Worm (Caenorhabditis elegans) whole organism, L1 larva: ENCODE results near the gene ZK856.14.
A peak's percentile ranks its signal among the peaks of the same experiment; 100 is the strongest.

ENCODE experiments used
- C04F5.9 ChIP-seq: sonication (generic microtip); optimal IDR thresholded peaks from 2 replicates; lab custom pipeline; 2016; ENCODE audit warnings: missing genetic modification characterization, missing compliant biosample characterization
- C34B4.2 ChIP-seq: sonication (generic microtip); optimal IDR thresholded peaks from 2 replicates; lab custom pipeline; 2017; ENCODE audit warnings: mild to moderate bottlenecking, missing genetic modification characterization, missing compliant biosample characterization
- aha-1 ChIP-seq: fragments of 150-350 bp; optimal IDR thresholded peaks from 2 replicates; lab custom pipeline; 2014; ENCODE audit warnings: missing biosample characterization, missing genetic modification characterization
- alr-1 ChIP-seq: fragments of 200-800 bp; sonication (Bioruptor generic); optimal IDR thresholded peaks from 2 replicates; lab custom pipeline; 2018; ENCODE audit warnings: borderline replicate concordance, mild to moderate bottlenecking, missing genetic modification characterization, missing compliant biosample characterization
- aly-2 ChIP-seq: fragments of 150-350 bp; optimal IDR thresholded peaks from 2 replicates; lab custom pipeline; 2014; ENCODE audit warnings: missing biosample characterization, missing genetic modification characterization
- ceh-82 ChIP-seq, 3 experiments: fragments of 150-350 bp in 1 of 3; sonication (generic microtip) in 2 of 3; optimal IDR thresholded peaks; 2 replicates each; lab custom pipeline; 2014 to 2017; ENCODE audit warnings: missing biosample characterization in 3 of 3, missing genetic modification characterization in 3 of 3
- ceh-88 ChIP-seq: fragments of 200-800 bp; sonication (Bioruptor generic); IDR thresholded peaks from 2 replicates; pipeline ENCODE4 v1.3.6; 2022; ENCODE audit warnings: missing genetic modification characterization, missing compliant biosample characterization
- ces-1 ChIP-seq: fragments of 150-350 bp; optimal IDR thresholded peaks from 2 replicates; lab custom pipeline; 2014; ENCODE audit warnings: missing biosample characterization, missing genetic modification reagents, missing genetic modification characterization
- dsc-1 ChIP-seq: sonication (generic microtip); optimal IDR thresholded peaks from 2 replicates; lab custom pipeline; 2016; ENCODE audit warnings: mild to moderate bottlenecking, missing genetic modification characterization, missing compliant biosample characterization
- efl-3 ChIP-seq: fragments of 200-800 bp; sonication (Bioruptor generic); optimal IDR thresholded peaks from 2 replicates; lab custom pipeline; 2018; ENCODE audit warnings: mild to moderate bottlenecking, missing genetic modification characterization, missing compliant biosample characterization
- egl-13 ChIP-seq: sonication (generic microtip); optimal IDR thresholded peaks from 2 replicates; lab custom pipeline; 2016; ENCODE audit warnings: missing genotype, missing genetic modification reagents, missing genetic modification characterization, missing compliant biosample characterization
- fkh-10 ChIP-seq: sonication (generic microtip); optimal IDR thresholded peaks from 2 replicates; lab custom pipeline; 2017; ENCODE audit warnings: missing biosample characterization, missing genetic modification reagents, missing genetic modification characterization
- fkh-4 ChIP-seq: sonication (generic microtip); optimal IDR thresholded peaks from 2 replicates; lab custom pipeline; 2016; ENCODE audit warnings: missing compliant biosample characterization, missing genetic modification characterization, borderline replicate concordance
- fkh-8 ChIP-seq: sonication (generic microtip); optimal IDR thresholded peaks from 2 replicates; lab custom pipeline; 2016; ENCODE audit warnings: mild to moderate bottlenecking, missing genetic modification characterization, missing compliant biosample characterization
- fos-1 ChIP-seq: fragments of 150-350 bp; optimal IDR thresholded peaks from 2 replicates; lab custom pipeline; 2014; ENCODE audit warnings: missing biosample characterization, missing genetic modification characterization
- grh-1 ChIP-seq: fragments of 200-800 bp; sonication (Bioruptor generic); IDR thresholded peaks from 2 replicates; pipeline ENCODE4 v1.3.6; 2022; ENCODE audit warnings: missing genetic modification reagents, missing genetic modification characterization, missing compliant biosample characterization
- hlh-17 ChIP-seq: fragments of 200-800 bp; sonication (Bioruptor generic); optimal IDR thresholded peaks from 2 replicates; lab custom pipeline; 2018; ENCODE audit warnings: missing genetic modification characterization, mild to moderate bottlenecking, missing compliant biosample characterization, moderate library complexity, borderline replicate concordance
- hlh-4 ChIP-seq: sonication (generic microtip); optimal IDR thresholded peaks from 2 replicates; lab custom pipeline; 2016; ENCODE audit warnings: mild to moderate bottlenecking, missing genetic modification characterization, missing compliant biosample characterization
- irx-1 ChIP-seq: sonication (generic microtip); optimal IDR thresholded peaks from 2 replicates; lab custom pipeline; 2016; ENCODE audit warnings: missing genetic modification characterization, missing compliant biosample characterization
- jun-1 ChIP-seq: fragments of 150-350 bp; optimal IDR thresholded peaks from 2 replicates; lab custom pipeline; 2014; ENCODE audit warnings: missing biosample characterization, missing genetic modification reagents, missing genetic modification characterization
- lin-14 ChIP-seq: fragments of 200-800 bp; sonication (Bioruptor generic); optimal IDR thresholded peaks from 2 replicates; lab custom pipeline; 2018; ENCODE audit warnings: mild to moderate bottlenecking, missing genetic modification characterization, moderate library complexity, missing compliant biosample characterization
- lin-15B ChIP-seq: fragments of 150-350 bp; sonication (generic microtip); optimal IDR thresholded peaks from 3 replicates; lab custom pipeline; 2014; ENCODE audit warnings: missing biosample characterization, missing genetic modification characterization
- lin-35 ChIP-seq, 2 experiments: fragments of 150-350 bp; optimal IDR thresholded peaks; 2 replicates each; lab custom pipeline; 2014; ENCODE audit warnings: missing biosample characterization in 2 of 2, missing genetic modification characterization in 2 of 2, missing genetic modification reagents in 2 of 2
- lsy-2 ChIP-seq, 2 experiments: fragments of 150-350 bp; optimal IDR thresholded peaks; 2 replicates each; lab custom pipeline; 2014; ENCODE audit warnings: missing biosample characterization in 2 of 2, missing genetic modification characterization in 2 of 2
- mab-9 ChIP-seq: fragments of 200-800 bp; sonication (Bioruptor generic); IDR thresholded peaks from 2 replicates; pipeline ENCODE4 v1.3.6; 2022; ENCODE audit warnings: missing genetic modification reagents, missing genetic modification characterization, missing compliant biosample characterization
- mdl-1 ChIP-seq, 2 experiments: fragments of 150-350 bp; optimal IDR thresholded peaks; 2 replicates each; lab custom pipeline; 2014 to 2017; ENCODE audit warnings: missing biosample characterization in 2 of 2, missing genetic modification characterization in 2 of 2, inconsistent platforms in 1 of 2
- mef-2 ChIP-seq: fragments of 150-350 bp; optimal IDR thresholded peaks from 2 replicates; lab custom pipeline; 2014; ENCODE audit warnings: missing biosample characterization, missing genetic modification characterization
- nhr-12 ChIP-seq: sonication (generic microtip); optimal IDR thresholded peaks from 2 replicates; lab custom pipeline; 2017; ENCODE audit warnings: missing biosample characterization, missing genetic modification characterization
- nhr-19 ChIP-seq: fragments of 200-800 bp; sonication (Bioruptor generic); conservative IDR thresholded peaks from 2 replicates; pipeline ENCODE4 v1.3.6; 2022; ENCODE audit warnings: missing genetic modification characterization, missing compliant biosample characterization
- nhr-237 ChIP-seq: fragments of 150-350 bp; optimal IDR thresholded peaks from 2 replicates; lab custom pipeline; 2014; ENCODE audit warnings: missing biosample characterization, missing genetic modification characterization
- nhr-28 ChIP-seq: fragments of 150-350 bp; optimal IDR thresholded peaks from 2 replicates; lab custom pipeline; 2014; ENCODE audit warnings: missing biosample characterization, missing genetic modification characterization
- nhr-47 ChIP-seq: sonication (generic microtip); optimal IDR thresholded peaks from 2 replicates; lab custom pipeline; 2016; ENCODE audit warnings: mild to moderate bottlenecking, missing genetic modification characterization, moderate library complexity, missing compliant biosample characterization
- nhr-90 ChIP-seq: sonication (generic microtip); optimal IDR thresholded peaks from 2 replicates; lab custom pipeline; 2016; ENCODE audit warnings: mild to moderate bottlenecking, missing genetic modification characterization, missing compliant biosample characterization; ENCODE audit not compliant: poor library complexity
- pag-3 ChIP-seq: sonication (generic microtip); optimal IDR thresholded peaks from 2 replicates; lab custom pipeline; 2017; ENCODE audit warnings: missing genetic modification characterization, mild to moderate bottlenecking, missing compliant biosample characterization, antibody characterized with exemption, borderline replicate concordance; ENCODE audit not compliant: insufficient read depth
- pax-3 ChIP-seq: fragments of 200-800 bp; sonication (Bioruptor generic); optimal IDR thresholded peaks from 2 replicates; lab custom pipeline; 2018; ENCODE audit warnings: mild to moderate bottlenecking, missing genetic modification characterization, moderate library complexity, missing compliant biosample characterization
- pqm-1 ChIP-seq: sonication (generic microtip); optimal IDR thresholded peaks from 3 replicates; lab custom pipeline; 2017; ENCODE audit warnings: missing biosample characterization, missing genetic modification characterization
- rnt-1 ChIP-seq: sonication (generic microtip); optimal IDR thresholded peaks from 2 replicates; lab custom pipeline; 2016; ENCODE audit warnings: mild to moderate bottlenecking, missing genetic modification characterization, moderate library complexity, missing compliant biosample characterization
- skn-1 ChIP-seq: fragments of 150-350 bp; optimal IDR thresholded peaks from 2 replicates; lab custom pipeline; 2014; ENCODE audit warnings: missing biosample characterization, missing genetic modification characterization
- snu-23 ChIP-seq: sonication (generic microtip); optimal IDR thresholded peaks from 2 replicates; lab custom pipeline; 2016; ENCODE audit warnings: missing genetic modification characterization, missing compliant biosample characterization
- sox-4 ChIP-seq: sonication (generic microtip); optimal IDR thresholded peaks from 2 replicates; lab custom pipeline; 2016; ENCODE audit warnings: missing genetic modification characterization, missing compliant biosample characterization
- tbx-2 ChIP-seq: sonication (generic microtip); optimal IDR thresholded peaks from 2 replicates; lab custom pipeline; 2016; ENCODE audit warnings: missing genetic modification characterization, missing compliant biosample characterization
- tlp-1 ChIP-seq: fragments of 150-350 bp; optimal IDR thresholded peaks from 2 replicates; lab custom pipeline; 2014; ENCODE audit warnings: missing biosample characterization, missing genetic modification characterization
- unc-130 ChIP-seq: fragments of 150-350 bp; optimal IDR thresholded peaks from 2 replicates; lab custom pipeline; 2017; ENCODE audit warnings: missing biosample characterization, missing genetic modification characterization, inconsistent platforms
- unc-30 ChIP-seq: sonication (generic microtip); optimal IDR thresholded peaks from 2 replicates; lab custom pipeline; 2017; ENCODE audit warnings: missing biosample characterization, missing genetic modification characterization
- unc-62 ChIP-seq: fragments of 150-350 bp; optimal IDR thresholded peaks from 2 replicates; lab custom pipeline; 2014; ENCODE audit warnings: missing biosample characterization, missing genetic modification reagents, missing genetic modification characterization
- unc-86 ChIP-seq: sonication (generic microtip); optimal IDR thresholded peaks from 2 replicates; lab custom pipeline; 2016; ENCODE audit warnings: missing genetic modification characterization, missing compliant biosample characterization
- unc-98 ChIP-seq: fragments of 200-800 bp; sonication (Bioruptor generic); IDR thresholded peaks from 2 replicates; pipeline ENCODE4 v1.3.6; 2022; ENCODE audit warnings: missing genetic modification characterization, missing compliant biosample characterization
- xbp-1 ChIP-seq: sonication (generic microtip); optimal IDR thresholded peaks from 2 replicates; lab custom pipeline; 2016; ENCODE audit warnings: missing genetic modification characterization, missing compliant biosample characterization
- zip-4 ChIP-seq: fragments of 200-800 bp; sonication (Bioruptor generic); optimal IDR thresholded peaks from 2 replicates; lab custom pipeline; 2018; ENCODE audit warnings: mild to moderate bottlenecking, missing genetic modification characterization, moderate library complexity, missing compliant biosample characterization
- ztf-11 ChIP-seq, 2 experiments: sonication (generic microtip); optimal IDR thresholded peaks; 2 replicates each; lab custom pipeline; 2016 to 2017; ENCODE audit warnings: missing genetic modification characterization in 2 of 2, missing biosample characterization in 1 of 2, missing compliant biosample characterization in 1 of 2

Gene ZK856.14

DNA sequence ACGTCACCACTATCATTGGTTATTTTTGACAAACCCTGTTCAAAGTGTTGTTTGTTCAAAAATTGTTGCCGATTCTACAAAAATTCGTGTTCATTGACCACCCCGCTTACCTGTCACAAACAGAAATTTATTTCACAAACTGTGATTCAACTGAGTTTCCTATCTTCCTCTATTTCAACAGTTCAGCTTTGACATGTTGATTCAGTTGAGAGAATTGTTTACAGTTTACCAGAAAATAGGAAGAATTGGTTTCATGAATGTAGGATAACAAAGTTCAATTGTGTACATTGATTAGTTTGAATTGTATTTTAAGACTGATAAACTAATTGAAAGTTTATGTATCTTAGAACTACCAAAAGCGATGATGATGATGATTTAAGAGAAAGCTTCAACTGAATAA lies 28.8 kb downstream of the ZK856.14 start:
- TF ChIP-seq dsc-1 (tag; lab: Kevin White, UChicago) = peak; percentile 6
- TF ChIP-seq tlp-1 (tag; lab: Kevin White, UChicago) = no peak

DNA sequence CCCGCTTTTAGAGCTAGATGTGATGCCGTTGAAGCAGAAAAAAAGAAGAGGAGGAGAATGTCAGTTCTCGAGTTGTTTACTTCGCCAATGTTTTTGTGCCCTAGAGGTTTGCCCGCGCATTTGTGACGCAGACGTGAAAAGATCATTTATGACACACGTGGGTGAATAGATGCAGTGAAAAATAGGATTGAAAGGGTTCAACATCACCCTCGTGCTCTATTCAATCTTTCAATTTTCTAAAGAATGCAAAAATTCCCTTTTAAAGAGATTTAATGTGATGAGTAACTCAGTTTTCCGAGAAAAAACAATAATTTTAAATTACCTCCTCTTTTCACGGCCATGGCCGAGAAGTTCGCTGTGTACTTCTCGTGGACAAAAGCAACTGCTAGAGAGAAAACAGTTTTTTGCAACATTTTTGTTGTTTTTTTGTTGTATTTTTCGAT lies 29.6 kb downstream of the ZK856.14 start:
- TF ChIP-seq aha-1 = no peak
- TF ChIP-seq C34B4.2 (tag; lab: Kevin White, UChicago) = no peak
- no peak for TF ChIP-seq ces-1 (GFP tag; lab: Kevin White, UChicago)
- no peak for TF ChIP-seq ztf-11 (tag; optimal IDR thresholded peaks at IDR 0.05; lab: Kevin White, UChicago)
- no peak for TF ChIP-seq unc-62 (GFP tag; lab: Kevin White, UChicago)
- TF ChIP-seq nhr-47 (tag; lab: Kevin White, UChicago) = peak; percentile 78
- TF ChIP-seq unc-130 (tag; lab: Kevin White, UChicago) = peak; percentile 59
- no peak for TF ChIP-seq pqm-1
- no peak for TF ChIP-seq nhr-12 (tag; lab: Kevin White, UChicago)
- peak; percentile 75 for TF ChIP-seq pax-3 (tag; lab: Kevin White, UChicago)
- peak; percentile 16 for TF ChIP-seq fkh-10 (GFP tag; lab: Kevin White, UChicago)
- TF ChIP-seq irx-1 = peak; percentile 20
- TF ChIP-seq fos-1 (tag; lab: Kevin White, UChicago) = peak; percentile 56
- no peak for TF ChIP-seq unc-30
- TF ChIP-seq fkh-4 (tag; lab: Kevin White, UChicago) = peak; percentile 55
- TF ChIP-seq skn-1 (tag; lab: Kevin White, UChicago) = no peak
- TF ChIP-seq nhr-237 = no peak
- TF ChIP-seq mab-9 (GFP tag; lab: Robert Waterston, UW) = 0 out of 2 replicates have a peak, but pooled peaks have one; percentile 51
- no peak for TF ChIP-seq nhr-28
- TF ChIP-seq unc-86 (tag; lab: Kevin White, UChicago) = peak; percentile 69
- TF ChIP-seq hlh-17 (GFP tag; lab: Kevin White, UChicago) = no peak
- TF ChIP-seq alr-1 = no peak
- no peak for TF ChIP-seq grh-1 (GFP tag; lab: Robert Waterston, UW)
- TF ChIP-seq lin-15B (tag; lab: Kevin White, UChicago) = no peak
- TF ChIP-seq C04F5.9 = no peak
- TF ChIP-seq rnt-1 (tag; lab: Kevin White, UChicago) = no peak
- TF ChIP-seq ceh-88 = 0 out of 2 replicates have a peak, but pooled peaks have one; percentile 48
- peak; percentile 94 for TF ChIP-seq lin-14 (GFP tag; lab: Kevin White, UChicago)
- TF ChIP-seq nhr-90 (tag; lab: Kevin White, UChicago) = no peak
- peak in 2 of 3 experiments; percentile 20 to 26 for TF ChIP-seq ceh-82 (tag; optimal IDR thresholded peaks at IDR 0.05; lab: Kevin White, UChicago)
- peak; percentile 51 for TF ChIP-seq snu-23 (GFP tag; lab: Kevin White, UChicago)
- TF ChIP-seq sox-4 (tag; lab: Kevin White, UChicago) = peak; percentile 68
- no peak for TF ChIP-seq tlp-1 (tag; lab: Kevin White, UChicago)
- TF ChIP-seq fkh-8 (tag; lab: Kevin White, UChicago) = peak; percentile 89
- peak; percentile 34 for TF ChIP-seq xbp-1 (tag; lab: Kevin White, UChicago)
- TF ChIP-seq zip-4 (GFP tag; lab: Kevin White, UChicago) = no peak
- TF ChIP-seq egl-13 = no peak
- TF ChIP-seq efl-3 (GFP tag; lab: Kevin White, UChicago) = no peak
- TF ChIP-seq pag-3 (tag; lab: Kevin White, UChicago) = no peak
- TF ChIP-seq hlh-4 = no peak
- no peak for TF ChIP-seq unc-98 (GFP tag; lab: Robert Waterston, UW)
- peak; percentile 37 for TF ChIP-seq nhr-19 (GFP tag; lab: Robert Waterston, UW)
- TF ChIP-seq jun-1 = no peak
- TF ChIP-seq mef-2 (tag; lab: Kevin White, UChicago) = no peak
- TF ChIP-seq mdl-1 (tag; optimal IDR thresholded peaks at IDR 0.05; lab: Kevin White, UChicago) = peak in 1 of 2 experiments; percentile 89
- peak; percentile 53 to 57 for TF ChIP-seq lsy-2 (tag; optimal IDR thresholded peaks at IDR 0.05; lab: Kevin White, UChicago)
- TF ChIP-seq lin-35 (GFP tag; optimal IDR thresholded peaks at IDR 0.05; lab: Kevin White, UChicago) = peak; percentile 55 to 66
- TF ChIP-seq aly-2 (tag; lab: Kevin White, UChicago) = no peak
- no peak for TF ChIP-seq tbx-2 (tag; lab: Kevin White, UChicago)
